Fruit fly (Drosophila melanogaster) whole organism, embryonic: ENCODE results near the gene Hip14.
A peak's percentile ranks its signal among the peaks of the same experiment; 100 is the strongest.

ENCODE experiments used
- Ada2b ChIP-seq: fragments of 200-800 bp; sonication (Bioruptor generic); IDR thresholded peaks from 2 replicates; pipeline ENCODE4 v1.3.6; 2022; ENCODE audit warnings: missing biosample characterization, missing genetic modification characterization
- Antp ChIP-seq: fragments of 200-800 bp; sonication (Bioruptor generic); optimal IDR thresholded peaks from 3 replicates; lab custom pipeline; 2016; ENCODE audit warnings: missing biosample characterization, missing genetic modification characterization
- Asciz ChIP-seq: fragments of 200-800 bp; sonication (Bioruptor generic); optimal IDR thresholded peaks from 2 replicates; lab custom pipeline; 2017; ENCODE audit warnings: missing biosample characterization, mild to moderate bottlenecking, missing genetic modification characterization, missing genetic modification reagents
- Blimp-1 ChIP-seq: fragments of 200-800 bp; sonication (Bioruptor generic); optimal IDR thresholded peaks from 3 replicates; lab custom pipeline; 2018; ENCODE audit warnings: missing biosample characterization, missing genetic modification characterization, mild to moderate bottlenecking, moderate library complexity, missing genetic modification reagents
- CG10209 ChIP-seq: fragments of 200-800 bp; sonication (Bioruptor generic); optimal IDR thresholded peaks from 3 replicates; lab custom pipeline; 2017; ENCODE audit warnings: missing biosample characterization, mild to moderate bottlenecking, missing genetic modification characterization, missing genetic modification reagents
- CG10366 ChIP-seq: fragments of 200-800 bp; sonication (Bioruptor generic); IDR thresholded peaks from 2 replicates; pipeline ENCODE4 v1.3.6; 2022; ENCODE audit warnings: missing biosample characterization, missing genetic modification characterization
- CG10431 ChIP-seq: fragments of 200-800 bp; sonication (Bioruptor generic); optimal IDR thresholded peaks from 3 replicates; lab custom pipeline; 2018; ENCODE audit warnings: missing biosample characterization, mild to moderate bottlenecking, missing genetic modification characterization
- CG11398 ChIP-seq: fragments of 200-800 bp; sonication (Bioruptor generic); optimal IDR thresholded peaks from 2 replicates; lab custom pipeline; 2016; ENCODE audit warnings: missing biosample characterization, missing genetic modification characterization
- CG11723 ChIP-seq: fragments of 200-800 bp; sonication (Bioruptor generic); optimal IDR thresholded peaks from 2 replicates; lab custom pipeline; 2017; ENCODE audit warnings: missing biosample characterization, mild to moderate bottlenecking, missing genetic modification characterization
- CG14050 ChIP-seq: fragments of 200-800 bp; sonication (Bioruptor generic); IDR thresholded peaks from 3 replicates; pipeline ENCODE4 v1.3.6; 2022; ENCODE audit warnings: missing biosample characterization, missing genetic modification characterization
- CG16863 ChIP-seq: fragments of 200-800 bp; sonication (Bioruptor generic); optimal IDR thresholded peaks from 3 replicates; lab custom pipeline; 2016; ENCODE audit warnings: missing biosample characterization, missing genetic modification characterization
- CG1792 ChIP-seq: fragments of 200-800 bp; sonication (Bioruptor generic); optimal IDR thresholded peaks from 2 replicates; lab custom pipeline; 2016; ENCODE audit warnings: missing biosample characterization, missing genetic modification characterization
- CG2129 ChIP-seq: fragments of 200-800 bp; sonication (Bioruptor generic); IDR thresholded peaks from 2 replicates; pipeline ENCODE4 v1.3.6; 2022; ENCODE audit warnings: missing biosample characterization, missing genetic modification characterization; ENCODE audit not compliant: partially characterized antibody
- CG2712 ChIP-seq: fragments of 200-800 bp; optimal IDR thresholded peaks from 3 replicates; lab custom pipeline; 2019; ENCODE audit warnings: missing biosample characterization, mild to moderate bottlenecking, missing genetic modification characterization, moderate library complexity
- CG3281 ChIP-seq: fragments of 200-800 bp; sonication (Bioruptor generic); optimal IDR thresholded peaks from 3 replicates; lab custom pipeline; 2017; ENCODE audit warnings: missing biosample characterization, mild to moderate bottlenecking, missing genetic modification characterization
- CG4328 ChIP-seq: fragments of 200-800 bp; sonication (Bioruptor generic); optimal IDR thresholded peaks from 3 replicates; lab custom pipeline; 2017; ENCODE audit warnings: missing biosample characterization, missing genetic modification reagents, missing genetic modification characterization
- CG4730 ChIP-seq: fragments of 200-800 bp; sonication (Bioruptor generic); IDR thresholded peaks from 2 replicates; pipeline ENCODE4 v1.3.6; 2022; ENCODE audit warnings: missing biosample characterization, missing genetic modification characterization
- CG6254 ChIP-seq: fragments of 200-800 bp; sonication (Bioruptor generic); optimal IDR thresholded peaks from 3 replicates; lab custom pipeline; 2017; ENCODE audit warnings: mild to moderate bottlenecking, missing biosample characterization, missing genetic modification reagents, missing genetic modification characterization
- CG6272 ChIP-seq: fragments of 200-800 bp; sonication (Bioruptor generic); IDR thresholded peaks from 2 replicates; pipeline ENCODE4 v1.3.6; 2022; ENCODE audit warnings: missing biosample characterization, missing genetic modification characterization
- CG6654 ChIP-seq: fragments of 200-800 bp; sonication (Bioruptor generic); optimal IDR thresholded peaks from 2 replicates; lab custom pipeline; 2017; ENCODE audit warnings: missing biosample characterization, mild to moderate bottlenecking, missing genetic modification characterization
- CG6683 ChIP-seq: fragments of 200-800 bp; sonication (Bioruptor generic); optimal IDR thresholded peaks from 2 replicates; lab custom pipeline; 2017; ENCODE audit warnings: missing biosample characterization, mild to moderate bottlenecking, missing genetic modification characterization, missing genetic modification reagents
- CG7987 ChIP-seq: fragments of 200-800 bp; sonication (Bioruptor generic); optimal IDR thresholded peaks from 2 replicates; lab custom pipeline; 2018; ENCODE audit warnings: missing biosample characterization, mild to moderate bottlenecking, missing genetic modification characterization, moderate library complexity
- CG8388 ChIP-seq: fragments of 200-800 bp; sonication (Bioruptor generic); optimal IDR thresholded peaks from 2 replicates; lab custom pipeline; 2019; ENCODE audit warnings: missing biosample characterization, mild to moderate bottlenecking, missing genetic modification characterization, moderate library complexity
- CG8765 ChIP-seq: fragments of 200-800 bp; sonication (Bioruptor generic); IDR thresholded peaks from 2 replicates; pipeline ENCODE4 v1.3.6; 2022; ENCODE audit warnings: missing biosample characterization, missing genetic modification characterization
- CG8944 ChIP-seq: fragments of 200-800 bp; sonication (Bioruptor generic); optimal IDR thresholded peaks from 3 replicates; lab custom pipeline; 2016; ENCODE audit warnings: missing biosample characterization, missing genetic modification characterization
- CG9609 ChIP-seq: fragments of 200-800 bp; sonication (Bioruptor generic); optimal IDR thresholded peaks from 3 replicates; lab custom pipeline; 2016; ENCODE audit warnings: missing biosample characterization, missing genetic modification characterization
- D19A ChIP-seq: fragments of 200-800 bp; optimal IDR thresholded peaks from 3 replicates; lab custom pipeline; 2019; ENCODE audit warnings: missing biosample characterization, mild to moderate bottlenecking, missing genetic modification characterization, moderate library complexity
- Dek ChIP-seq: fragments of 200-800 bp; sonication (Bioruptor generic); optimal IDR thresholded peaks from 3 replicates; lab custom pipeline; 2019; ENCODE audit warnings: missing biosample characterization, mild to moderate bottlenecking, missing genetic modification characterization, moderate library complexity
- Dip3 ChIP-seq: fragments of 200-800 bp; sonication (Bioruptor generic); optimal IDR thresholded peaks from 3 replicates; lab custom pipeline; 2016; ENCODE audit warnings: missing biosample characterization, missing genetic modification characterization
- E2f1 ChIP-seq: fragments of 200-800 bp; sonication (Bioruptor generic); IDR thresholded peaks from 2 replicates; pipeline ENCODE4 v1.3.6; 2022; ENCODE audit warnings: missing biosample characterization, missing genetic modification characterization
- Elba2 ChIP-seq: fragments of 200-800 bp; sonication (Bioruptor generic); optimal IDR thresholded peaks from 3 replicates; lab custom pipeline; 2016; ENCODE audit warnings: missing biosample characterization, missing genetic modification characterization
- Fer3 ChIP-seq: fragments of 200-800 bp; sonication (Bioruptor generic); optimal IDR thresholded peaks from 2 replicates; lab custom pipeline; 2018; ENCODE audit warnings: missing biosample characterization, mild to moderate bottlenecking, missing genetic modification characterization, moderate library complexity
- HLHmδ ChIP-seq: fragments of 200-800 bp; sonication (Bioruptor generic); optimal IDR thresholded peaks from 2 replicates; lab custom pipeline; 2018; ENCODE audit warnings: missing biosample characterization, mild to moderate bottlenecking, missing genetic modification characterization, moderate library complexity
- Hmr ChIP-seq: fragments of 200-800 bp; sonication (Bioruptor generic); optimal IDR thresholded peaks from 3 replicates; lab custom pipeline; 2017; ENCODE audit warnings: mild to moderate bottlenecking, missing biosample characterization, missing genetic modification reagents, missing genetic modification characterization
- Med ChIP-seq: fragments of 200-800 bp; sonication (Bioruptor generic); peaks from one replicate; lab custom pipeline; 2016; ENCODE audit warnings: missing biosample characterization, missing genetic modification characterization, mild to moderate bottlenecking, inconsistent platforms, moderate library complexity
- PHDP ChIP-seq: fragments of 200-800 bp; sonication (Bioruptor generic); optimal IDR thresholded peaks from 3 replicates; lab custom pipeline; 2018; ENCODE audit warnings: missing biosample characterization, mild to moderate bottlenecking, missing genetic modification characterization, moderate library complexity
- Sox102F ChIP-seq: fragments of 200-800 bp; sonication (Bioruptor generic); optimal IDR thresholded peaks from 2 replicates; lab custom pipeline; 2018; ENCODE audit warnings: missing biosample characterization, mild to moderate bottlenecking, missing genetic modification characterization, moderate library complexity
- cg ChIP-seq: fragments of 200-800 bp; sonication (Bioruptor generic); optimal IDR thresholded peaks from 3 replicates; lab custom pipeline; 2019; ENCODE audit warnings: missing biosample characterization, mild to moderate bottlenecking, missing genetic modification characterization, moderate library complexity
- chinmo ChIP-seq: fragments of 200-800 bp; sonication (Bioruptor generic); IDR thresholded peaks from 4 replicates; pipeline ENCODE4 v1.3.6; 2022; ENCODE audit warnings: missing biosample characterization, missing genetic modification characterization; ENCODE audit not compliant: partially characterized antibody
- cwo ChIP-seq: fragments of 200-800 bp; sonication (Bioruptor generic); optimal IDR thresholded peaks from 3 replicates; lab custom pipeline; 2017; ENCODE audit warnings: missing biosample characterization, missing genetic modification characterization, mild to moderate bottlenecking, moderate library complexity, missing genetic modification reagents
- emc ChIP-seq: fragments of 200-800 bp; sonication (Bioruptor generic); optimal IDR thresholded peaks from 2 replicates; lab custom pipeline; 2016; ENCODE audit warnings: missing biosample characterization, missing genetic modification characterization
- grn ChIP-seq: fragments of 200-800 bp; sonication (Bioruptor generic); optimal IDR thresholded peaks from 3 replicates; lab custom pipeline; 2017; ENCODE audit warnings: missing biosample characterization, missing genetic modification characterization
- insv ChIP-seq, 2 experiments: fragments of 200-800 bp; sonication (Bioruptor generic); optimal IDR thresholded peaks; 3 replicates each; lab custom pipeline; 2016 to 2018; ENCODE audit warnings: missing biosample characterization in 2 of 2, missing genetic modification characterization in 2 of 2
- lbe ChIP-seq: fragments of 200-800 bp; sonication (Bioruptor generic); optimal IDR thresholded peaks from 2 replicates; lab custom pipeline; 2016; ENCODE audit warnings: missing biosample characterization, mild to moderate bottlenecking, missing genetic modification characterization
- odd ChIP-seq: fragments of 200-800 bp; sonication (Bioruptor generic); optimal IDR thresholded peaks from 2 replicates; lab custom pipeline; 2017; ENCODE audit warnings: missing biosample characterization, mild to moderate bottlenecking, missing genetic modification characterization
- pb ChIP-seq: fragments of 200-800 bp; sonication (Bioruptor generic); optimal IDR thresholded peaks from 3 replicates; lab custom pipeline; 2016; ENCODE audit warnings: missing biosample characterization, missing genetic modification characterization
- pum ChIP-seq: fragments of 200-800 bp; sonication (Bioruptor generic); optimal IDR thresholded peaks from 2 replicates; lab custom pipeline; 2016; ENCODE audit warnings: missing biosample characterization, missing genetic modification characterization
- run ChIP-seq: fragments of 200-800 bp; sonication (Bioruptor generic); optimal IDR thresholded peaks from 3 replicates; lab custom pipeline; 2018; ENCODE audit warnings: missing biosample characterization, mild to moderate bottlenecking, missing genetic modification characterization
- stwl ChIP-seq: fragments of 200-800 bp; sonication (Bioruptor generic); optimal IDR thresholded peaks from 3 replicates; lab custom pipeline; 2018; ENCODE audit warnings: missing biosample characterization, mild to moderate bottlenecking, missing genetic modification characterization, moderate library complexity

The Hip14 gene

dm6 chr3L:16027163-16027633, 39.2 kb downstream of the Hip14 start (continued):
- TF ChIP-seq Blimp-1: peak; percentile 53
- peak; percentile 13 for TF ChIP-seq CG3281 (GFP tag; lab: Kevin White, UChicago)
- no peak for TF ChIP-seq insv (GFP tag; optimal IDR thresholded peaks at IDR 0.05; lab: Kevin White, UChicago)
- TF ChIP-seq CG8765 (GFP tag; lab: Robert Waterston, UW): no peak; the same call in 1 of the 2 replicates
- peak; percentile 36; the same call in 1 of the 2 replicates for TF ChIP-seq E2f1 (GFP tag; lab: Robert Waterston, UW)
- TF ChIP-seq lbe (GFP tag; lab: Kevin White, UChicago): no peak
- TF ChIP-seq cwo (GFP tag; lab: Kevin White, UChicago): peak; percentile 76
- TF ChIP-seq cg (GFP tag; lab: Kevin White, UChicago): peak; percentile 58
- TF ChIP-seq CG11398: peak; percentile 49
- TF ChIP-seq run: peak; percentile 24
- TF ChIP-seq CG10366 (GFP tag; lab: Robert Waterston, UW): peak; percentile 30; the same call in 1 of the 2 replicates
- TF ChIP-seq Dip3 (GFP tag; lab: Kevin White, UChicago): no peak
- peak; percentile 47 for TF ChIP-seq CG8944 (GFP tag; lab: Kevin White, UChicago)
- no peak for TF ChIP-seq CG2129 (GFP tag; lab: Robert Waterston, UW)
- TF ChIP-seq Ada2b (GFP tag; lab: Robert Waterston, UW): 0 out of 2 replicates have a peak, but pooled peaks have one; percentile 18
- TF ChIP-seq CG6654 (GFP tag; lab: Kevin White, UChicago): no peak
- peak; percentile 1 for TF ChIP-seq CG16863 (GFP tag; lab: Kevin White, UChicago)
- peak; percentile 17 for TF ChIP-seq Antp (GFP tag; lab: Kevin White, UChicago)
- no peak for TF ChIP-seq CG9609 (GFP tag; lab: Kevin White, UChicago)
- TF ChIP-seq CG14050: 0 out of 3 replicates have a peak, but pooled peaks have one; percentile 14
- TF ChIP-seq CG7987 (GFP tag; lab: Kevin White, UChicago): peak; percentile 71
- peak; percentile 40 for TF ChIP-seq CG4328 (GFP tag; lab: Kevin White, UChicago)
- no peak for TF ChIP-seq Fer3 (tag; lab: Kevin White, UChicago)
- TF ChIP-seq odd: peak; percentile 71
- TF ChIP-seq CG10431 (GFP tag; lab: Kevin White, UChicago): peak; percentile 50
- peak; percentile 25 for TF ChIP-seq Sox102F (GFP tag; lab: Kevin White, UChicago)
- TF ChIP-seq Asciz (GFP tag; lab: Kevin White, UChicago): peak; percentile 78
- TF ChIP-seq HLHmδ (GFP tag; lab: Kevin White, UChicago): peak; percentile 68
- TF ChIP-seq CG6683 (GFP tag; lab: Kevin White, UChicago): peak; percentile 1
- TF ChIP-seq CG8388 (GFP tag; lab: Kevin White, UChicago): no peak
- no peak for TF ChIP-seq Dek (tag; lab: Kevin White, UChicago)
- TF ChIP-seq emc: no peak
- peak; percentile 63 for TF ChIP-seq CG10209 (GFP tag; lab: Kevin White, UChicago)
- no peak for TF ChIP-seq pum (GFP tag; lab: Kevin White, UChicago)
- TF ChIP-seq Med (GFP tag; lab: Kevin White, UChicago): peak; percentile 84
- TF ChIP-seq D19A (tag; lab: Kevin White, UChicago): peak; percentile 6
- TF ChIP-seq CG6272: no peak; the same call in 1 of the 2 replicates
- peak; percentile 15 for TF ChIP-seq CG2712
- peak; percentile 69; the same call in 1 of the 4 replicates for TF ChIP-seq chinmo (GFP tag; lab: Robert Waterston, UW)
- no peak for TF ChIP-seq PHDP (tag; lab: Kevin White, UChicago)
- TF ChIP-seq CG6254 (GFP tag; lab: Kevin White, UChicago): peak; percentile 16
- TF ChIP-seq Hmr (GFP tag; lab: Kevin White, UChicago): peak; percentile 56
- peak; percentile 72 for TF ChIP-seq grn (GFP tag; lab: Kevin White, UChicago)
- TF ChIP-seq Elba2 (GFP tag; lab: Kevin White, UChicago): no peak
- peak; percentile 27 for TF ChIP-seq CG11723
- no peak for TF ChIP-seq pb
- TF ChIP-seq stwl (tag; lab: Kevin White, UChicago): no peak
- TF ChIP-seq CG4730 (GFP tag; lab: Robert Waterston, UW): peak; percentile 19; the same call in 1 of the 2 replicates
- no peak for TF ChIP-seq CG1792 (GFP tag; lab: Kevin White, UChicago)
